Fruit fly (Drosophila melanogaster) whole organism, embryonic: ENCODE data around the gene CG43993.

Experiments
- Atf-2 ChIP-seq: fragments of 200-800 bp; sonication (Bioruptor generic); optimal IDR thresholded peaks from 2 replicates; lab custom pipeline; 2016; ENCODE audit warnings: missing biosample characterization, missing genetic modification characterization
- CG10209 ChIP-seq: fragments of 200-800 bp; sonication (Bioruptor generic); optimal IDR thresholded peaks from 3 replicates; lab custom pipeline; 2017; ENCODE audit warnings: missing biosample characterization, mild to moderate bottlenecking, missing genetic modification characterization, missing genetic modification reagents
- CG12744 ChIP-seq: fragments of 200-800 bp; sonication (Bioruptor generic); optimal IDR thresholded peaks from 2 replicates; lab custom pipeline; 2016; ENCODE audit warnings: missing biosample characterization, missing genetic modification characterization
- CG12769 ChIP-seq: fragments of 200-800 bp; sonication (Bioruptor generic); optimal IDR thresholded peaks from 2 replicates; lab custom pipeline; 2019; ENCODE audit warnings: missing biosample characterization, mild to moderate bottlenecking, missing genetic modification characterization, moderate library complexity
- CG13296 ChIP-seq: fragments of 200-800 bp; sonication (Bioruptor generic); optimal IDR thresholded peaks from 3 replicates; lab custom pipeline; 2018; ENCODE audit warnings: missing biosample characterization, mild to moderate bottlenecking, missing genetic modification characterization
- CG13624 ChIP-seq: fragments of 200-800 bp; sonication (Bioruptor generic); optimal IDR thresholded peaks from 2 replicates; lab custom pipeline; 2016; ENCODE audit warnings: missing biosample characterization, missing genetic modification characterization
- CG13894 ChIP-seq: fragments of 200-800 bp; sonication (Bioruptor generic); optimal IDR thresholded peaks from 3 replicates; lab custom pipeline; 2018; ENCODE audit warnings: missing biosample characterization, mild to moderate bottlenecking, missing genetic modification characterization, moderate library complexity
- CG14710 ChIP-seq: fragments of 200-800 bp; sonication (Bioruptor generic); optimal IDR thresholded peaks from 3 replicates; lab custom pipeline; 2019; ENCODE audit warnings: missing biosample characterization, mild to moderate bottlenecking, missing genetic modification characterization, moderate library complexity
- CG15269 ChIP-seq: fragments of 200-800 bp; sonication (Bioruptor generic); optimal IDR thresholded peaks from 2 replicates; lab custom pipeline; 2018; ENCODE audit warnings: missing biosample characterization, mild to moderate bottlenecking, missing genetic modification characterization, moderate library complexity
- CG1647 ChIP-seq: fragments of 200-800 bp; sonication (Bioruptor generic); optimal IDR thresholded peaks from 3 replicates; lab custom pipeline; 2016; ENCODE audit warnings: missing biosample characterization, missing genetic modification characterization
- CG1792 ChIP-seq: fragments of 200-800 bp; sonication (Bioruptor generic); optimal IDR thresholded peaks from 2 replicates; lab custom pipeline; 2016; ENCODE audit warnings: missing biosample characterization, missing genetic modification characterization
- CG2199 ChIP-seq: fragments of 200-800 bp; sonication (Bioruptor generic); IDR thresholded peaks from 3 replicates; pipeline ENCODE4 v1.3.6; 2022; ENCODE audit warnings: missing biosample characterization, missing genetic modification characterization
- CG2202 ChIP-seq: fragments of 200-800 bp; sonication (Bioruptor generic); optimal IDR thresholded peaks from 2 replicates; lab custom pipeline; 2018; ENCODE audit warnings: missing biosample characterization, mild to moderate bottlenecking, missing genetic modification characterization
- CG2875 ChIP-seq: fragments of 200-800 bp; sonication (Bioruptor generic); optimal IDR thresholded peaks from 2 replicates; lab custom pipeline; 2017; ENCODE audit warnings: missing biosample characterization, mild to moderate bottlenecking, missing genetic modification characterization, missing genetic modification reagents
- CG31365 ChIP-seq: fragments of 200-800 bp; sonication (Bioruptor generic); optimal IDR thresholded peaks from 2 replicates; lab custom pipeline; 2018; ENCODE audit warnings: missing biosample characterization, mild to moderate bottlenecking, missing genetic modification characterization
- CG34422 ChIP-seq: fragments of 200-800 bp; sonication (Bioruptor generic); IDR thresholded peaks from 3 replicates; pipeline ENCODE4 v1.3.6; 2022; ENCODE audit warnings: missing biosample characterization, missing genetic modification characterization
- CG3995 ChIP-seq: fragments of 200-800 bp; sonication (Bioruptor generic); optimal IDR thresholded peaks from 3 replicates; lab custom pipeline; 2016; ENCODE audit warnings: missing biosample characterization, missing genetic modification characterization
- CG43689 ChIP-seq: fragments of 200-800 bp; sonication (Bioruptor generic); IDR thresholded peaks from 2 replicates; pipeline ENCODE4 v1.3.6; 2022; ENCODE audit warnings: missing biosample characterization, missing genetic modification characterization
- CG7271 ChIP-seq: fragments of 200-800 bp; sonication (Bioruptor generic); optimal IDR thresholded peaks from 2 replicates; lab custom pipeline; 2018; ENCODE audit warnings: missing biosample characterization, mild to moderate bottlenecking, missing genetic modification characterization, moderate library complexity
- CG8290 ChIP-seq, 3 experiments: fragments of 200-800 bp; sonication (Bioruptor generic); optimal IDR thresholded peaks; 2 replicates each; lab custom pipeline; 2016 to 2019; ENCODE audit warnings: missing biosample characterization in 3 of 3, missing genetic modification characterization in 3 of 3, mild to moderate bottlenecking in 2 of 3, moderate library complexity in 1 of 3
- CG8388 ChIP-seq: fragments of 200-800 bp; sonication (Bioruptor generic); optimal IDR thresholded peaks from 2 replicates; lab custom pipeline; 2019; ENCODE audit warnings: missing biosample characterization, mild to moderate bottlenecking, missing genetic modification characterization, moderate library complexity
- CG8924 ChIP-seq: fragments of 200-800 bp; optimal IDR thresholded peaks from 3 replicates; lab custom pipeline; 2019; ENCODE audit warnings: missing biosample characterization, mild to moderate bottlenecking, missing genetic modification characterization, moderate library complexity
- CG9817 ChIP-seq: fragments of 200-800 bp; sonication (Bioruptor generic); optimal IDR thresholded peaks from 2 replicates; lab custom pipeline; 2018; ENCODE audit warnings: missing biosample characterization, mild to moderate bottlenecking, missing genetic modification characterization, moderate library complexity
- D19A ChIP-seq: fragments of 200-800 bp; optimal IDR thresholded peaks from 3 replicates; lab custom pipeline; 2019; ENCODE audit warnings: missing biosample characterization, mild to moderate bottlenecking, missing genetic modification characterization, moderate library complexity
- Doc2 ChIP-seq: fragments of 200-800 bp; sonication (Bioruptor generic); IDR thresholded peaks from 2 replicates; pipeline ENCODE4 v1.3.6; 2022; ENCODE audit warnings: missing biosample characterization, missing genetic modification characterization
- E2f1 ChIP-seq: fragments of 200-800 bp; sonication (Bioruptor generic); IDR thresholded peaks from 2 replicates; pipeline ENCODE4 v1.3.6; 2022; ENCODE audit warnings: missing biosample characterization, missing genetic modification characterization
- Ets97D ChIP-seq: fragments of 200-800 bp; sonication (Bioruptor generic); optimal IDR thresholded peaks from 3 replicates; lab custom pipeline; 2016; ENCODE audit warnings: missing biosample characterization, missing genetic modification characterization
- Hand ChIP-seq: fragments of 200-800 bp; sonication (Bioruptor generic); optimal IDR thresholded peaks from 2 replicates; lab custom pipeline; 2017; ENCODE audit warnings: mild to moderate bottlenecking, missing biosample characterization, missing genetic modification reagents, missing genetic modification characterization
- Hr78 ChIP-seq, 2 experiments: fragments of 200-800 bp in 1 of 2; fragments of >200 bp in 1 of 2; sonication (Bioruptor generic) in 1 of 2; optimal IDR thresholded peaks; 2 replicates each; lab custom pipeline; 2017 to 2019; ENCODE audit warnings: missing biosample characterization in 2 of 2, missing genetic modification characterization in 2 of 2, mild to moderate bottlenecking in 1 of 2, moderate library complexity in 1 of 2
- MBD-R2 ChIP-seq: fragments of 200-800 bp; sonication (Bioruptor generic); IDR thresholded peaks from 2 replicates; pipeline ENCODE4 v1.3.6; 2022; ENCODE audit warnings: missing biosample characterization, missing genetic modification characterization
- Nf-YC ChIP-seq: fragments of 200-800 bp; optimal IDR thresholded peaks from 3 replicates; lab custom pipeline; 2019; ENCODE audit warnings: missing biosample characterization, mild to moderate bottlenecking, missing genetic modification characterization, moderate library complexity
- Pdp1 ChIP-seq, 2 experiments: fragments of 200-800 bp; sonication (Bioruptor generic); optimal IDR thresholded peaks; 3 replicates each; lab custom pipeline; 2016; ENCODE audit warnings: missing biosample characterization in 2 of 2, missing genetic modification characterization in 2 of 2, mild to moderate bottlenecking in 1 of 2, moderate library complexity in 1 of 2
- Sox102F ChIP-seq: fragments of 200-800 bp; sonication (Bioruptor generic); optimal IDR thresholded peaks from 2 replicates; lab custom pipeline; 2018; ENCODE audit warnings: missing biosample characterization, mild to moderate bottlenecking, missing genetic modification characterization, moderate library complexity
- Xrp1 ChIP-seq: fragments of 200-800 bp; sonication (Bioruptor generic); IDR thresholded peaks from 2 replicates; pipeline ENCODE4 v1.3.6; 2022; ENCODE audit warnings: missing biosample characterization, missing genetic modification characterization
- ara ChIP-seq: fragments of 200-800 bp; sonication (Bioruptor generic); IDR thresholded peaks from 2 replicates; pipeline ENCODE4 v1.3.6; 2022; ENCODE audit warnings: missing biosample characterization, missing genetic modification characterization
- fd3F ChIP-seq: fragments of 200-800 bp; sonication (Bioruptor generic); optimal IDR thresholded peaks from 2 replicates; lab custom pipeline; 2018; ENCODE audit warnings: missing biosample characterization, mild to moderate bottlenecking, missing genetic modification characterization, moderate library complexity
- nom ChIP-seq: fragments of 200-800 bp; sonication (Bioruptor generic); optimal IDR thresholded peaks from 2 replicates; lab custom pipeline; 2017; ENCODE audit warnings: missing biosample characterization, missing genetic modification characterization, mild to moderate bottlenecking, moderate library complexity, missing genetic modification reagents
- odd ChIP-seq: fragments of 200-800 bp; sonication (Bioruptor generic); optimal IDR thresholded peaks from 2 replicates; lab custom pipeline; 2017; ENCODE audit warnings: missing biosample characterization, mild to moderate bottlenecking, missing genetic modification characterization
- phol ChIP-seq: fragments of 200-800 bp; sonication (Bioruptor generic); optimal IDR thresholded peaks from 3 replicates; lab custom pipeline; 2018; ENCODE audit warnings: missing biosample characterization, mild to moderate bottlenecking, missing genetic modification characterization, moderate library complexity
- pros ChIP-seq: fragments of 200-800 bp; sonication (Bioruptor generic); optimal IDR thresholded peaks from 3 replicates; lab custom pipeline; 2019; ENCODE audit warnings: missing biosample characterization, mild to moderate bottlenecking, missing genetic modification characterization, moderate library complexity
- salm ChIP-seq: fragments of 200-800 bp; sonication (Bioruptor generic); optimal IDR thresholded peaks from 2 replicates; lab custom pipeline; 2018; ENCODE audit warnings: missing biosample characterization, mild to moderate bottlenecking, missing genetic modification characterization
- sc ChIP-seq, 3 experiments: fragments of >200 bp in 2 of 3; fragments of 200-800 bp in 1 of 3; sonication (Bioruptor generic) in 1 of 3; optimal IDR thresholded peaks; 2 replicates in 2 of 3; 3 replicates in 1 of 3; lab custom pipeline; 2017; ENCODE audit warnings: mild to moderate bottlenecking in 1 of 3, missing biosample characterization in 1 of 3, missing genetic modification characterization in 1 of 3, missing genetic modification reagents in 1 of 3
- vvl ChIP-seq: fragments of 200-800 bp; sonication (Bioruptor generic); IDR thresholded peaks from 2 replicates; pipeline ENCODE4 v1.3.6; 2022; ENCODE audit warnings: missing biosample characterization, missing genetic modification characterization

Gene CG43993

dm6 chr3L:12078551-12079318 lies 46.4 kb downstream of the CG43993 start (continued):
- no peak for TF ChIP-seq CG13624 (GFP tag; lab: Kevin White, UChicago)
- TF ChIP-seq CG12769 = no peak
- TF ChIP-seq fd3F (GFP tag; lab: Kevin White, UChicago) = no peak
- TF ChIP-seq odd (GFP tag; lab: Kevin White, UChicago) = peak; percentile 61
- TF ChIP-seq CG15269 = peak; percentile 41
- TF ChIP-seq CG2202 (tag; lab: Kevin White, UChicago) = no peak
- TF ChIP-seq sc (optimal IDR thresholded peaks at IDR 0.05; lab: Kevin White, UChicago) = no peak
- TF ChIP-seq sc (GFP tag; optimal IDR thresholded peaks at IDR 0.05; lab: Kevin White, UChicago) = no peak
- TF ChIP-seq MBD-R2 (GFP tag; lab: Robert Waterston, UW) = peak; percentile 14; the same call in 1 of the 2 replicates
- TF ChIP-seq CG1647 (GFP tag; lab: Kevin White, UChicago) = no peak
- peak; percentile 32; the same call in 1 of the 2 replicates for TF ChIP-seq Xrp1 (GFP tag; lab: Robert Waterston, UW)
- TF ChIP-seq Nf-YC (tag; lab: Kevin White, UChicago) = peak; percentile 4
- no peak for TF ChIP-seq Ets97D (GFP tag; lab: Kevin White, UChicago)
- TF ChIP-seq CG9817 (tag; lab: Kevin White, UChicago) = peak; percentile 2
- no peak for TF ChIP-seq Doc2 (GFP tag; lab: Robert Waterston, UW)
- TF ChIP-seq CG2199 = peak; percentile 88; the same call in 2 of the 3 replicates
- no peak for TF ChIP-seq CG34422
- TF ChIP-seq E2f1 (GFP tag; lab: Robert Waterston, UW) = no peak
- TF ChIP-seq Atf-2 (GFP tag; lab: Kevin White, UChicago) = peak; percentile 23
- TF ChIP-seq CG8924 = peak; percentile 26
- TF ChIP-seq CG7271 (tag; lab: Kevin White, UChicago) = no peak
- TF ChIP-seq CG14710 (tag; lab: Kevin White, UChicago) = peak; percentile 47
- peak; percentile 10 for TF ChIP-seq salm (tag; lab: Kevin White, UChicago)
- peak; percentile 31 for TF ChIP-seq CG13296 (GFP tag; lab: Kevin White, UChicago)
- peak; percentile 89 for TF ChIP-seq pros
- TF ChIP-seq CG1792 (GFP tag; lab: Kevin White, UChicago) = no peak
- no peak for TF ChIP-seq CG12744 (GFP tag; lab: Kevin White, UChicago)
- TF ChIP-seq vvl (GFP tag; lab: Robert Waterston, UW) = no peak
- peak in 1 of 2 experiments; percentile 0 for TF ChIP-seq Hr78 (GFP tag; optimal IDR thresholded peaks at IDR 0.05; lab: Kevin White, UChicago)
- no peak for TF ChIP-seq CG31365
- TF ChIP-seq CG2875 = no peak
- TF ChIP-seq CG3995 (GFP tag; lab: Kevin White, UChicago) = no peak
- no peak for TF ChIP-seq Sox102F (GFP tag; lab: Kevin White, UChicago)
- peak; percentile 23 for TF ChIP-seq nom (GFP tag; lab: Kevin White, UChicago)
- TF ChIP-seq CG8290 (GFP tag; optimal IDR thresholded peaks at IDR 0.05; lab: Kevin White, UChicago) = no peak
- TF ChIP-seq CG8290 (tag; optimal IDR thresholded peaks at IDR 0.05; lab: Kevin White, UChicago) = peak in 1 of 2 experiments; percentile 3
- no peak for TF ChIP-seq phol
- peak; percentile 9 for TF ChIP-seq D19A (tag; lab: Kevin White, UChicago)
- TF ChIP-seq CG10209 (GFP tag; lab: Kevin White, UChicago) = peak; percentile 32
- peak; percentile 33 for TF ChIP-seq CG13894 (tag; lab: Kevin White, UChicago)
- TF ChIP-seq CG43689 (GFP tag; lab: Robert Waterston, UW) = no peak
- TF ChIP-seq CG8388 (GFP tag; lab: Kevin White, UChicago) = no peak
- peak in 1 of 2 experiments; percentile 61 for TF ChIP-seq Pdp1 (GFP tag; optimal IDR thresholded peaks at IDR 0.05; lab: Kevin White, UChicago)
- no peak; the same call in 1 of the 2 replicates for TF ChIP-seq ara
- TF ChIP-seq Hand = no peak
